Worm (Caenorhabditis elegans): ENCODE data around the gene enri-2.
A peak's percentile ranks its signal among the peaks of the same experiment; 100 is the strongest.

ce11 chrX:14508823-14509259 lies 36.8 kb upstream of the enri-2 start:
- TF ChIP-seq ZK546.5 (tag; optimal IDR thresholded peaks at IDR 0.05), result no peak
- no peak for TF ChIP-seq nhr-28 (tag; optimal IDR thresholded peaks at IDR 0.05)
- TF ChIP-seq ama-1 (optimal IDR thresholded peaks at IDR 0.05), result no peak
- peak; percentile 58 for TF ChIP-seq lin-39 (tag; optimal IDR thresholded peaks at IDR 0.05)
- TF ChIP-seq lin-15B (tag; optimal IDR thresholded peaks at IDR 0.05), result peak; percentile 12

Measured in whole organism, L3 larva.